Worm (Caenorhabditis elegans): ENCODE results near the gene pacl-1.

The pacl-1 gene

ce11 chrV:16308343-16308742, 33.1 kb upstream of the pacl-1 start:
- TF ChIP-seq ttx-3 (tag; optimal IDR thresholded peaks at IDR 0.05) = no peak

- TF ChIP-seq ztf-16 (tag; optimal IDR thresholded peaks at IDR 0.05) = no peak
- TF ChIP-seq pag-3 (tag; optimal IDR thresholded peaks at IDR 0.05; ENCODE audit: borderline replicate concordance) = no peak
- no peak for TF ChIP-seq unc-86 (tag; optimal IDR thresholded peaks at IDR 0.05)
- TF ChIP-seq hlh-13 (GFP tag; optimal IDR thresholded peaks at IDR 0.05) = no peak
- no peak for TF ChIP-seq pat-9 (tag; optimal IDR thresholded peaks at IDR 0.05)
- no peak for TF ChIP-seq tbx-2 (tag; optimal IDR thresholded peaks at IDR 0.05)
- TF ChIP-seq dve-1 (tag; optimal IDR thresholded peaks at IDR 0.05) = no peak
Observed at ce11 chrV:16307253-16307652, 32.0 kb upstream of the pacl-1 start, which contains the start of gene srxa-7. Gene srxa-7, plus strand, starts transcription at chrV:16307553.

ce11 chrV:16302439-16302838, 27.2 kb upstream of the pacl-1 start, which contains the start of the genes C31A11.13 and oac-6:
Gene C31A11.13, minus strand, starts transcription at chrV:16302551.
Gene oac-6, plus strand, starts transcription at chrV:16302717.
- peak; percentile 63 for TF ChIP-seq elt-2 (tag; optimal IDR thresholded peaks at IDR 0.05)
- TF ChIP-seq syd-9 (tag; optimal IDR thresholded peaks at IDR 0.05) = no peak

ce11 chrV:16300276-16300675, 25.0 kb upstream of the pacl-1 start, which contains the start of gene srbc-82:
Gene srbc-82, plus strand, starts transcription at chrV:16300576.
- no peak for TF ChIP-seq tbx-2 (tag; optimal IDR thresholded peaks at IDR 0.05)
- TF ChIP-seq lin-11 (tag; optimal IDR thresholded peaks at IDR 0.05) = no peak
- no peak for TF ChIP-seq fkh-6 (tag; optimal IDR thresholded peaks at IDR 0.05)
- no peak for TF ChIP-seq pha-2 (tag; optimal IDR thresholded peaks at IDR 0.05)
- no peak for TF ChIP-seq dve-1 (tag; optimal IDR thresholded peaks at IDR 0.05)
- no peak for TF ChIP-seq dmd-4 (tag; optimal IDR thresholded peaks at IDR 0.05; ENCODE audit: borderline replicate concordance)
- TF ChIP-seq pax-1 (tag; optimal IDR thresholded peaks at IDR 0.05) = no peak
- no peak for TF ChIP-seq fkh-10 (GFP tag; optimal IDR thresholded peaks at IDR 0.05)
- no peak for TF ChIP-seq ets-4 (tag; optimal IDR thresholded peaks at IDR 0.05)
- TF ChIP-seq zip-5 (tag; optimal IDR thresholded peaks at IDR 0.05) = no peak
- TF ChIP-seq sdc-2 (tag; optimal IDR thresholded peaks at IDR 0.05) = no peak
- TF ChIP-seq ref-2 (tag; optimal IDR thresholded peaks at IDR 0.05) = no peak
- TF ChIP-seq unc-86 (tag; optimal IDR thresholded peaks at IDR 0.05) = no peak
- TF ChIP-seq ceh-9 (tag; optimal IDR thresholded peaks at IDR 0.05) = no peak
- no peak for TF ChIP-seq rnt-1 (tag; optimal IDR thresholded peaks at IDR 0.05)
- no peak for TF ChIP-seq K02D7.2 (tag; optimal IDR thresholded peaks at IDR 0.05)
- TF ChIP-seq madf-2 (tag; optimal IDR thresholded peaks at IDR 0.05) = no peak
- no peak for TF ChIP-seq unc-3 (GFP tag; conservative IDR thresholded peaks at IDR 0.05)
- TF ChIP-seq unc-3 (tag; optimal IDR thresholded peaks at IDR 0.05) = no peak
- no peak for TF ChIP-seq eyg-1 (tag; optimal IDR thresholded peaks at IDR 0.05)
- TF ChIP-seq ceh-2 (tag; optimal IDR thresholded peaks at IDR 0.05) = no peak

- no peak for TF ChIP-seq sox-4 (tag; optimal IDR thresholded peaks at IDR 0.05)
- no peak for TF ChIP-seq nhr-11 (tag; optimal IDR thresholded peaks at IDR 0.05)
- TF ChIP-seq pat-9 (tag; optimal IDR thresholded peaks at IDR 0.05) = no peak
- no peak for TF ChIP-seq sox-2 (GFP tag; IDR thresholded peaks at IDR 0.05)
- no peak for TF ChIP-seq sdc-2 (tag; optimal IDR thresholded peaks at IDR 0.05)
- TF ChIP-seq nhr-232 (tag; optimal IDR thresholded peaks at IDR 0.05) = no peak
- no peak for TF ChIP-seq elt-2 (tag; optimal IDR thresholded peaks at IDR 0.05)
- TF ChIP-seq ceh-24 (tag; optimal IDR thresholded peaks at IDR 0.05) = no peak
Observed at ce11 chrV:16299834-16300233, 24.6 kb upstream of the pacl-1 start.

ce11 chrV:16298669-16299068, 23.4 kb upstream of the pacl-1 start, which contains the start of gene srbc-84:
Gene srbc-84, plus strand, starts transcription at chrV:16298969.
- TF ChIP-seq unc-3 (GFP tag; conservative IDR thresholded peaks at IDR 0.05) (no peak), unc-3 (tag; optimal IDR thresholded peaks at IDR 0.05) (no peak), tbx-2 (tag; optimal IDR thresholded peaks at IDR 0.05) (no peak), ceh-34 (tag; optimal IDR thresholded peaks at IDR 0.05) (no peak), ceh-9 (tag; optimal IDR thresholded peaks at IDR 0.05) (no peak), elt-4 (tag; optimal IDR thresholded peaks at IDR 0.05) (no peak), ceh-30 (tag; optimal IDR thresholded peaks at IDR 0.05) (no peak), npax-4 (tag; optimal IDR thresholded peaks at IDR 0.05) (no peak), unc-55 (GFP tag; optimal IDR thresholded peaks at IDR 0.05) (no peak), pax-1 (tag; optimal IDR thresholded peaks at IDR 0.05) (no peak)

All from whole organism, late embryonic.